Worm (Caenorhabditis elegans) whole organism, early embryonic: ENCODE data around the gene cal-1.

Source experiments
- B0310.2 ChIP-seq: sonication (generic microtip); optimal IDR thresholded peaks from 2 replicates; lab custom pipeline; 2016; ENCODE audit warnings: mild to moderate bottlenecking, missing genetic modification characterization, missing compliant biosample characterization
- F13C5.2 ChIP-seq: sonication (generic microtip); optimal IDR thresholded peaks from 2 replicates; lab custom pipeline; 2017; ENCODE audit warnings: mild to moderate bottlenecking, missing genetic modification characterization, inconsistent platforms, missing compliant biosample characterization
- ama-1 ChIP-seq: fragments of 150-350 bp; optimal IDR thresholded peaks from 2 replicates; lab custom pipeline; 2014
- ceh-36 ChIP-seq: sonication (generic microtip); optimal IDR thresholded peaks from 2 replicates; lab custom pipeline; 2016; ENCODE audit warnings: missing genetic modification characterization, inconsistent platforms, missing compliant biosample characterization
- ets-7 ChIP-seq: sonication (generic microtip); optimal IDR thresholded peaks from 2 replicates; lab custom pipeline; 2016; ENCODE audit warnings: missing genotype, missing genetic modification characterization, missing compliant biosample characterization
- flt-1 ChIP-seq: fragments of 200-800 bp; sonication (Bioruptor generic); IDR thresholded peaks from 2 replicates; pipeline ENCODE4 v1.3.6; 2022; ENCODE audit warnings: missing genetic modification characterization, missing compliant biosample characterization
- hnd-1 ChIP-seq: sonication (generic microtip); optimal IDR thresholded peaks from 2 replicates; lab custom pipeline; 2016; ENCODE audit warnings: missing genetic modification characterization, missing compliant biosample characterization
- pes-1 ChIP-seq: fragments of 200-800 bp; sonication (Bioruptor generic); IDR thresholded peaks from 2 replicates; pipeline ENCODE4 v1.3.6; 2022; ENCODE audit warnings: missing genetic modification reagents, missing genetic modification characterization, missing compliant biosample characterization
- sea-1 ChIP-seq: fragments of 200-800 bp; sonication (Bioruptor generic); conservative IDR thresholded peaks from 2 replicates; pipeline ENCODE4 v1.3.6; 2022; ENCODE audit warnings: missing genetic modification characterization, missing compliant biosample characterization
- tbx-11 ChIP-seq: fragments of 200-800 bp; sonication (Bioruptor generic); IDR thresholded peaks from 2 replicates; pipeline ENCODE4 v1.3.6; 2022; ENCODE audit warnings: missing genetic modification characterization, missing compliant biosample characterization
- tra-4 ChIP-seq: sonication (generic microtip); optimal IDR thresholded peaks from 2 replicates; lab custom pipeline; 2017; ENCODE audit warnings: missing genetic modification characterization, missing compliant biosample characterization

DNA sequence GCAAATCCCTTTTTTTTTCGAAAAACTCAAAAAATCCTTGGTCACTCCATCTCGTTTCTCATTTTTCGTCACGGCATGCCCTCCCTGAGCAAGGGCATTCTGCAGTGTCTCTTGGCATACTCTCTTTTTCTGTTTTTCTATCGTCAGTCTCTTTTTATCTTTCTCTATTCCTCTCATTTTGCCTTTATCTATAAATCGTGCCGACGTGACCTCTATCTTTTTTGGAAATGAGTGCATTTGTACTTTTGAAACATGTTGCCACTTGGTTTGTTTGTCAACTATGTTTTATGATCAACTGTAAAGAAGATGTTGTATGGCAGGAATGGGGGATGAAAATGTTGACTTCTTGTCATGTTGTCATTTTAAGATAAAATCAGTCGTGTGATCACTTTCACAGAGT, 11.9 kb upstream of the cal-1 start:
- TF ChIP-seq flt-1 (GFP tag; lab: Robert Waterston, UW), result no peak
- no peak for TF ChIP-seq sea-1 (GFP tag; lab: Robert Waterston, UW)
- no peak for TF ChIP-seq ceh-36 (tag; lab: Kevin White, UChicago)
- no peak for TF ChIP-seq ama-1 (lab: Kevin White, UChicago)
- no peak for TF ChIP-seq hnd-1
- TF ChIP-seq tra-4 (tag; lab: Kevin White, UChicago), result no peak
- no peak for TF ChIP-seq F13C5.2 (tag; lab: Kevin White, UChicago)
- no peak for TF ChIP-seq pes-1 (GFP tag; lab: Robert Waterston, UW)
- no peak for TF ChIP-seq ets-7 (tag; lab: Kevin White, UChicago)
- no peak for TF ChIP-seq tbx-11 (GFP tag; lab: Robert Waterston, UW)
- no peak for TF ChIP-seq B0310.2
